Fruit fly (Drosophila melanogaster): ENCODE results near the gene Lcp65Af.

Lcp65Af gene

dm6 chr3L:6129591-6129990 lies 7.0 kb downstream of the Lcp65Af start:
- no peak for TF ChIP-seq bab2 (GFP tag; optimal IDR thresholded peaks at IDR 0.05)
- TF ChIP-seq Vsx1 (GFP tag; optimal IDR thresholded peaks at IDR 0.05), result peak; percentile 48
- TF ChIP-seq CG7745 (tag; optimal IDR thresholded peaks at IDR 0.05), result no peak
- no peak for TF ChIP-seq trem (tag; optimal IDR thresholded peaks at IDR 0.05)
- peak; percentile 12; the same call in 1 of the 2 replicates for TF ChIP-seq amos (GFP tag; IDR thresholded peaks at IDR 0.05; ENCODE audit: partially characterized antibody)
- peak in 1 of 3 experiments; percentile 38 for TF ChIP-seq lola (GFP tag; optimal IDR thresholded peaks at IDR 0.05)
- no peak for TF ChIP-seq CG4854 (GFP tag; optimal IDR thresholded peaks at IDR 0.05)
- TF ChIP-seq ind (GFP tag; optimal IDR thresholded peaks at IDR 0.05), result no peak
- no peak for TF ChIP-seq Sry-δ (GFP tag; optimal IDR thresholded peaks at IDR 0.05)
- no peak for TF ChIP-seq slp2 (GFP tag; optimal IDR thresholded peaks at IDR 0.05)
- no peak for TF ChIP-seq CG10979 (tag; optimal IDR thresholded peaks at IDR 0.05)
- TF ChIP-seq CG11247 (GFP tag; IDR thresholded peaks at IDR 0.05), result peak; percentile 88
- TF ChIP-seq Blimp-1 (GFP tag; optimal IDR thresholded peaks at IDR 0.05), result no peak
- no peak for TF ChIP-seq Tbp (GFP tag; optimal IDR thresholded peaks at IDR 0.05)
- peak; percentile 63 for TF ChIP-seq zen (tag; optimal IDR thresholded peaks at IDR 0.05)
- no peak for TF ChIP-seq CTCF (GFP tag; optimal IDR thresholded peaks at IDR 0.05)
- TF ChIP-seq vvl (GFP tag; IDR thresholded peaks at IDR 0.05), result peak; percentile 84
- TF ChIP-seq CG7271 (tag; optimal IDR thresholded peaks at IDR 0.05), result no peak
- peak; percentile 24 for TF ChIP-seq pros (GFP tag; optimal IDR thresholded peaks at IDR 0.05)

dm6 chr3L:6125409-6125689 lies 11.2 kb downstream of the Lcp65Af start:
- TF ChIP-seq vnd (GFP tag; IDR thresholded peaks at IDR 0.05; ENCODE audit: partially characterized antibody) (no peak), CG5180 (GFP tag; optimal IDR thresholded peaks at IDR 0.05) (peak; percentile 75), CG2678 (tag; optimal IDR thresholded peaks at IDR 0.05) (no peak), Trl (optimal IDR thresholded peaks at IDR 0.05) (no peak), Trl (GFP tag; optimal IDR thresholded peaks at IDR 0.05) (no peak), Scr (GFP tag; IDR thresholded peaks at IDR 0.05; ENCODE audit: partially characterized antibody) (no peak), fd102C (GFP tag; optimal IDR thresholded peaks at IDR 0.05) (no peak), slou (GFP tag; optimal IDR thresholded peaks at IDR 0.05) (no peak), fd3F (GFP tag; optimal IDR thresholded peaks at IDR 0.05) (no peak), ERR (GFP tag; optimal IDR thresholded peaks at IDR 0.05) (no peak), al (GFP tag; IDR thresholded peaks at IDR 0.05) (no peak), D (optimal IDR thresholded peaks at IDR 0.05) (peak; percentile 60), D (GFP tag; optimal IDR thresholded peaks at IDR 0.05) (no peak)

dm6 chr3L:6124616-6125408 lies 11.8 kb downstream of the Lcp65Af start:
- TF ChIP-seq hkb (optimal IDR thresholded peaks at IDR 0.05), result peak; percentile 59
- peak; percentile 91 for TF ChIP-seq hkb (GFP tag; IDR thresholded peaks at IDR 0.05)
- no peak for TF ChIP-seq jumu (GFP tag; optimal IDR thresholded peaks at IDR 0.05)
- no peak for TF ChIP-seq kay (GFP tag; optimal IDR thresholded peaks at IDR 0.05)
- peak; percentile 54 for TF ChIP-seq sima (GFP tag; optimal IDR thresholded peaks at IDR 0.05)
- peak; percentile 73 for TF ChIP-seq CG10209 (GFP tag; optimal IDR thresholded peaks at IDR 0.05)
- peak; percentile 89 for TF ChIP-seq wek (GFP tag; optimal IDR thresholded peaks at IDR 0.05)
- TF ChIP-seq Oli (tag; optimal IDR thresholded peaks at IDR 0.05), result peak; percentile 40
- TF ChIP-seq bcd (GFP tag; optimal IDR thresholded peaks at IDR 0.05), result peak; percentile 89
- peak; percentile 82 for TF ChIP-seq CG33213 (GFP tag; optimal IDR thresholded peaks at IDR 0.05)
- TF ChIP-seq Ptx1 (GFP tag; IDR thresholded peaks at IDR 0.05), result peak; percentile 78
- TF ChIP-seq CG10147 (GFP tag; optimal IDR thresholded peaks at IDR 0.05), result peak; percentile 54
- peak; percentile 43 for TF ChIP-seq Hey (tag; optimal IDR thresholded peaks at IDR 0.05)
- TF ChIP-seq fd102C (GFP tag; optimal IDR thresholded peaks at IDR 0.05), result peak; percentile 82
- TF ChIP-seq CG2202 (tag; optimal IDR thresholded peaks at IDR 0.05), result peak; percentile 59
- peak; percentile 97 for TF ChIP-seq Med (GFP tag)
- no peak for TF ChIP-seq mld (GFP tag; IDR thresholded peaks at IDR 0.05; ENCODE audit: partially characterized antibody)
- TF ChIP-seq p53 (GFP tag; optimal IDR thresholded peaks at IDR 0.05), result peak; percentile 70
- TF ChIP-seq ttk (GFP tag; IDR thresholded peaks at IDR 0.05), result peak; percentile 71; the same call in 1 of the 2 replicates

Data from whole organism, embryonic.